Fruit fly (Drosophila melanogaster): ENCODE data around the gene TAF1B.

The TAF1B gene

dm6 chr3R:10130091-10130490 lies 13.9 kb downstream of the TAF1B start (continued):
- no peak for TF ChIP-seq sr (GFP tag; IDR thresholded peaks at IDR 0.05)
- TF ChIP-seq Adf1 (GFP tag; IDR thresholded peaks at IDR 0.05), result peak; percentile 38; the same call in 1 of the 2 replicates
- TF ChIP-seq Awh (GFP tag; IDR thresholded peaks at IDR 0.05), result peak; percentile 68; the same call in 1 of the 2 replicates
- TF ChIP-seq CG8765 (GFP tag; IDR thresholded peaks at IDR 0.05), result 0 out of 2 replicates have a peak, but pooled peaks have one; percentile 14
- peak; percentile 72 for TF ChIP-seq esg (GFP tag; conservative IDR thresholded peaks at IDR 0.05)
- no peak for TF ChIP-seq CG16813 (GFP tag; IDR thresholded peaks at IDR 0.05; ENCODE audit: partially characterized antibody)
- TF ChIP-seq abd-A (tag; optimal IDR thresholded peaks at IDR 0.05), result peak; percentile 56
- TF ChIP-seq CG4730 (GFP tag; IDR thresholded peaks at IDR 0.05), result peak; percentile 36; the same call in 1 of the 2 replicates
- TF ChIP-seq lab (GFP tag; optimal IDR thresholded peaks at IDR 0.05), result peak; percentile 86
- no peak for TF ChIP-seq CG30431 (GFP tag; optimal IDR thresholded peaks at IDR 0.05)
- no peak for TF ChIP-seq Side (GFP tag; optimal IDR thresholded peaks at IDR 0.05)
- peak; percentile 31 for TF ChIP-seq gcm (GFP tag; optimal IDR thresholded peaks at IDR 0.05)
- peak; percentile 81 for TF ChIP-seq vvl (GFP tag; IDR thresholded peaks at IDR 0.05)
- TF ChIP-seq Rfx (GFP tag; IDR thresholded peaks at IDR 0.05), result peak; percentile 73; the same call in 1 of the 2 replicates
- TF ChIP-seq nmo (GFP tag; optimal IDR thresholded peaks at IDR 0.05), result peak; percentile 64
- peak; percentile 8 for TF ChIP-seq Six4 (GFP tag; optimal IDR thresholded peaks at IDR 0.05)
- peak; percentile 40 for TF ChIP-seq D19A (tag; optimal IDR thresholded peaks at IDR 0.05)
- TF ChIP-seq CG11456 (GFP tag; IDR thresholded peaks at IDR 0.05), result 0 out of 3 replicates have a peak, but pooled peaks have one; percentile 20
- peak; percentile 37 for TF ChIP-seq Dip3 (GFP tag; optimal IDR thresholded peaks at IDR 0.05)
- TF ChIP-seq CG17328 (GFP tag; IDR thresholded peaks at IDR 0.05), result peak; percentile 52
- TF ChIP-seq al (GFP tag; IDR thresholded peaks at IDR 0.05), result peak; percentile 51; the same call in 1 of the 2 replicates
- TF ChIP-seq CG8281 (tag; optimal IDR thresholded peaks at IDR 0.05), result peak; percentile 20
- TF ChIP-seq Dp (GFP tag; optimal IDR thresholded peaks at IDR 0.05), result no peak
- TF ChIP-seq Fer2 (tag; optimal IDR thresholded peaks at IDR 0.05), result peak; percentile 36
- TF ChIP-seq CG10543 (GFP tag; optimal IDR thresholded peaks at IDR 0.05), result no peak
- TF ChIP-seq CG14667 (GFP tag; IDR thresholded peaks at IDR 0.05), result no peak; the same call in 1 of the 2 replicates
- TF ChIP-seq cwo (GFP tag; optimal IDR thresholded peaks at IDR 0.05), result peak; percentile 64
- no peak for TF ChIP-seq hth (optimal IDR thresholded peaks at IDR 0.05)
- TF ChIP-seq CG31388 (GFP tag; optimal IDR thresholded peaks at IDR 0.05), result no peak
- no peak for TF ChIP-seq CG7271 (tag; optimal IDR thresholded peaks at IDR 0.05)
- no peak for TF ChIP-seq usp (GFP tag; optimal IDR thresholded peaks at IDR 0.05)
- no peak for TF ChIP-seq bigmax (GFP tag; optimal IDR thresholded peaks at IDR 0.05)
- peak; percentile 52 for TF ChIP-seq CG10267 (tag; optimal IDR thresholded peaks at IDR 0.05)
- TF ChIP-seq Hand (GFP tag; optimal IDR thresholded peaks at IDR 0.05), result peak; percentile 21
- TF ChIP-seq Dll (GFP tag; IDR thresholded peaks at IDR 0.05; ENCODE audit: partially characterized antibody), result no peak
- no peak for TF ChIP-seq Mad (GFP tag; optimal IDR thresholded peaks at IDR 0.05)
- no peak for TF ChIP-seq her (GFP tag; optimal IDR thresholded peaks at IDR 0.05)
- no peak for TF ChIP-seq CG4854 (GFP tag; optimal IDR thresholded peaks at IDR 0.05)
- TF ChIP-seq insv (GFP tag; optimal IDR thresholded peaks at IDR 0.05), result no peak
- TF ChIP-seq sim (GFP tag; IDR thresholded peaks at IDR 0.05), result 0 out of 2 replicates have a peak, but pooled peaks have one; percentile 24
- no peak for TF ChIP-seq zf30C (GFP tag; optimal IDR thresholded peaks at IDR 0.05)
- TF ChIP-seq ken (GFP tag; IDR thresholded peaks at IDR 0.05), result no peak
- 0 out of 3 replicates have a peak, but pooled peaks have one; percentile 53 for TF ChIP-seq CG7357 (GFP tag; IDR thresholded peaks at IDR 0.05)
- TF ChIP-seq Med (GFP tag), result peak; percentile 90
- TF ChIP-seq CG7745 (tag; optimal IDR thresholded peaks at IDR 0.05), result no peak
- no peak for TF ChIP-seq peb (GFP tag; IDR thresholded peaks at IDR 0.05)
- TF ChIP-seq CG2116 (GFP tag; optimal IDR thresholded peaks at IDR 0.05), result peak; percentile 10
- no peak for TF ChIP-seq pzg (GFP tag; optimal IDR thresholded peaks at IDR 0.05)
- no peak for TF ChIP-seq pfk (GFP tag; optimal IDR thresholded peaks at IDR 0.05)
- TF ChIP-seq pan (optimal IDR thresholded peaks at IDR 0.05), result no peak
- TF ChIP-seq pan (GFP tag; optimal IDR thresholded peaks at IDR 0.05 in 1 of 2, IDR thresholded peaks at IDR 0.05 in 1 of 2), result peak in 1 of 2 experiments; percentile 72
